Worm (Caenorhabditis elegans) whole organism, late embryonic: ENCODE results near the gene F21C10.7.

Source experiments
- C08G9.2 ChIP-seq: sonication (generic microtip); optimal IDR thresholded peaks from 2 replicates; lab custom pipeline; 2016; ENCODE audit warnings: mild to moderate bottlenecking, missing genetic modification characterization, moderate library complexity, missing compliant biosample characterization
- C38D4.7 ChIP-seq: fragments of 200-800 bp; sonication (Bioruptor generic); optimal IDR thresholded peaks from 2 replicates; lab custom pipeline; 2018; ENCODE audit warnings: mild to moderate bottlenecking, missing genetic modification characterization, moderate library complexity, missing compliant biosample characterization
- K02D7.2 ChIP-seq: sonication (generic microtip); optimal IDR thresholded peaks from 2 replicates; lab custom pipeline; 2017; ENCODE audit warnings: mild to moderate bottlenecking, missing genetic modification characterization, missing compliant biosample characterization
- K09A11.1 ChIP-seq: sonication (generic microtip); optimal IDR thresholded peaks from 2 replicates; lab custom pipeline; 2017; ENCODE audit warnings: antibody characterized with exemption, mild to moderate bottlenecking, missing genetic modification characterization, missing compliant biosample characterization; ENCODE audit not compliant: insufficient read depth
- Y22D7AL.16 ChIP-seq: sonication (generic microtip); optimal IDR thresholded peaks from 2 replicates; lab custom pipeline; 2016; ENCODE audit warnings: missing genetic modification characterization, missing compliant biosample characterization
- ceh-18 ChIP-seq: sonication (generic microtip); optimal IDR thresholded peaks from 2 replicates; lab custom pipeline; 2016; ENCODE audit warnings: missing genetic modification characterization, missing compliant biosample characterization
- ceh-19 ChIP-seq: fragments of 200-800 bp; sonication (Bioruptor generic); optimal IDR thresholded peaks from 2 replicates; lab custom pipeline; 2018; ENCODE audit warnings: mild to moderate bottlenecking, missing genetic modification characterization, missing compliant biosample characterization
- ceh-2 ChIP-seq: sonication (generic microtip); optimal IDR thresholded peaks from 2 replicates; lab custom pipeline; 2016; ENCODE audit warnings: missing genotype, missing genetic modification characterization, missing compliant biosample characterization
- ceh-22 ChIP-seq: sonication (generic microtip); optimal IDR thresholded peaks from 2 replicates; lab custom pipeline; 2017; ENCODE audit warnings: missing biosample characterization, missing genetic modification characterization
- ceh-30 ChIP-seq: fragments of 150-350 bp; optimal IDR thresholded peaks from 2 replicates; lab custom pipeline; 2014; ENCODE audit warnings: missing biosample characterization, missing genetic modification characterization
- ceh-34 ChIP-seq: sonication (generic microtip); optimal IDR thresholded peaks from 2 replicates; lab custom pipeline; 2016; ENCODE audit warnings: mild to moderate bottlenecking, missing genetic modification characterization, missing compliant biosample characterization
- ceh-6 ChIP-seq: fragments of 200-800 bp; sonication (Bioruptor generic); optimal IDR thresholded peaks from 2 replicates; lab custom pipeline; 2018; ENCODE audit warnings: mild to moderate bottlenecking, missing genetic modification characterization, missing compliant biosample characterization
- ceh-9 ChIP-seq: sonication (generic microtip); optimal IDR thresholded peaks from 2 replicates; lab custom pipeline; 2016; ENCODE audit warnings: mild to moderate bottlenecking, missing genetic modification characterization, inconsistent platforms, missing compliant biosample characterization
- che-1 ChIP-seq: sonication (generic microtip); optimal IDR thresholded peaks from 2 replicates; lab custom pipeline; 2016; ENCODE audit warnings: mild to moderate bottlenecking, missing genetic modification characterization, missing compliant biosample characterization
- ets-4 ChIP-seq: sonication (generic microtip); optimal IDR thresholded peaks from 2 replicates; lab custom pipeline; 2016; ENCODE audit warnings: missing genetic modification characterization, missing compliant biosample characterization
- eyg-1 ChIP-seq: sonication (generic microtip); optimal IDR thresholded peaks from 2 replicates; lab custom pipeline; 2016; ENCODE audit warnings: missing genotype, missing genetic modification characterization, missing compliant biosample characterization
- fkh-10 ChIP-seq: fragments of 150-350 bp; optimal IDR thresholded peaks from 2 replicates; lab custom pipeline; 2014; ENCODE audit warnings: missing biosample characterization, missing genetic modification reagents, missing genetic modification characterization
- gmeb-2 ChIP-seq: sonication (generic microtip); optimal IDR thresholded peaks from 2 replicates; lab custom pipeline; 2016; ENCODE audit warnings: missing genetic modification characterization, inconsistent platforms, missing compliant biosample characterization
- hlh-15 ChIP-seq: sonication (generic microtip); optimal IDR thresholded peaks from 2 replicates; lab custom pipeline; 2016; ENCODE audit warnings: missing genetic modification characterization, missing compliant biosample characterization
- hlh-30 ChIP-seq: sonication (generic microtip); optimal IDR thresholded peaks from 2 replicates; lab custom pipeline; 2017; ENCODE audit warnings: antibody characterized with exemption, missing genetic modification characterization, missing compliant biosample characterization; ENCODE audit not compliant: insufficient read depth
- hlh-6 ChIP-seq: sonication (generic microtip); optimal IDR thresholded peaks from 2 replicates; lab custom pipeline; 2016; ENCODE audit warnings: missing genotype, missing genetic modification characterization, missing compliant biosample characterization
- mec-3 ChIP-seq: sonication (generic microtip); optimal IDR thresholded peaks from 2 replicates; lab custom pipeline; 2016; ENCODE audit warnings: borderline replicate concordance, missing genetic modification characterization, missing compliant biosample characterization
- nfya-1 ChIP-seq: sonication (generic microtip); optimal IDR thresholded peaks from 2 replicates; lab custom pipeline; 2017; ENCODE audit warnings: missing genetic modification characterization, mild to moderate bottlenecking, missing compliant biosample characterization, antibody characterized with exemption, moderate library complexity
- nhr-232 ChIP-seq: sonication (generic microtip); optimal IDR thresholded peaks from 2 replicates; lab custom pipeline; 2016; ENCODE audit warnings: missing genetic modification characterization, missing compliant biosample characterization
- npax-4 ChIP-seq: sonication (generic microtip); optimal IDR thresholded peaks from 2 replicates; lab custom pipeline; 2016; ENCODE audit warnings: missing genetic modification characterization, missing compliant biosample characterization
- pag-3 ChIP-seq: sonication (generic microtip); optimal IDR thresholded peaks from 2 replicates; lab custom pipeline; 2016; ENCODE audit warnings: missing compliant biosample characterization, missing genetic modification characterization, borderline replicate concordance
- pha-4 ChIP-seq: fragments of 150-350 bp; optimal IDR thresholded peaks from 2 replicates; lab custom pipeline; 2018; ENCODE audit warnings: missing biosample characterization, missing genetic modification reagents, missing genetic modification characterization
- pqm-1 ChIP-seq: sonication (generic microtip); optimal IDR thresholded peaks from 2 replicates; lab custom pipeline; 2016; ENCODE audit warnings: missing genetic modification characterization, missing compliant biosample characterization
- ref-2 ChIP-seq: sonication (generic microtip); optimal IDR thresholded peaks from 2 replicates; lab custom pipeline; 2016; ENCODE audit warnings: missing genetic modification characterization, missing compliant biosample characterization
- sdc-2 ChIP-seq: sonication (generic microtip); optimal IDR thresholded peaks from 2 replicates; lab custom pipeline; 2016; ENCODE audit warnings: missing genotype, missing genetic modification characterization, missing compliant biosample characterization
- sox-4 ChIP-seq: sonication (generic microtip); optimal IDR thresholded peaks from 2 replicates; lab custom pipeline; 2017; ENCODE audit warnings: mild to moderate bottlenecking, missing genetic modification characterization, inconsistent platforms, missing compliant biosample characterization
- syd-9 ChIP-seq: sonication (generic microtip); optimal IDR thresholded peaks from 2 replicates; lab custom pipeline; 2016; ENCODE audit warnings: mild to moderate bottlenecking, missing genetic modification characterization, moderate library complexity, missing compliant biosample characterization
- tbx-2 ChIP-seq: sonication (generic microtip); optimal IDR thresholded peaks from 2 replicates; lab custom pipeline; 2016; ENCODE audit warnings: missing genetic modification characterization, missing compliant biosample characterization
- ttx-3 ChIP-seq: sonication (generic microtip); optimal IDR thresholded peaks from 2 replicates; lab custom pipeline; 2016; ENCODE audit warnings: missing genetic modification reagents, missing genetic modification characterization, missing compliant biosample characterization
- unc-3 ChIP-seq, 2 experiments: fragments of 200-800 bp in 1 of 2; sonication (Bioruptor generic) in 1 of 2; sonication (generic microtip) in 1 of 2; conservative IDR thresholded peaks in 1 of 2; optimal IDR thresholded peaks in 1 of 2; 2 replicates each; pipeline versions ENCODE4 v1.3.6 to Lab custom; 2016 to 2022; ENCODE audit warnings: missing compliant biosample characterization in 2 of 2, missing genetic modification characterization in 2 of 2, missing genetic modification reagents in 1 of 2
- unc-42 ChIP-seq: sonication (generic microtip); optimal IDR thresholded peaks from 2 replicates; lab custom pipeline; 2016; ENCODE audit warnings: missing genotype, missing genetic modification characterization, missing compliant biosample characterization
- unc-55 ChIP-seq: sonication (generic microtip); optimal IDR thresholded peaks from 2 replicates; lab custom pipeline; 2017; ENCODE audit warnings: missing biosample characterization, missing genetic modification reagents, missing genetic modification characterization
- unc-86 ChIP-seq: sonication (generic microtip); optimal IDR thresholded peaks from 2 replicates; lab custom pipeline; 2016; ENCODE audit warnings: missing genetic modification characterization, missing compliant biosample characterization
- zip-5 ChIP-seq: sonication (generic microtip); optimal IDR thresholded peaks from 2 replicates; lab custom pipeline; 2016; ENCODE audit warnings: missing genetic modification characterization, missing compliant biosample characterization

The F21C10.7 gene

DNA sequence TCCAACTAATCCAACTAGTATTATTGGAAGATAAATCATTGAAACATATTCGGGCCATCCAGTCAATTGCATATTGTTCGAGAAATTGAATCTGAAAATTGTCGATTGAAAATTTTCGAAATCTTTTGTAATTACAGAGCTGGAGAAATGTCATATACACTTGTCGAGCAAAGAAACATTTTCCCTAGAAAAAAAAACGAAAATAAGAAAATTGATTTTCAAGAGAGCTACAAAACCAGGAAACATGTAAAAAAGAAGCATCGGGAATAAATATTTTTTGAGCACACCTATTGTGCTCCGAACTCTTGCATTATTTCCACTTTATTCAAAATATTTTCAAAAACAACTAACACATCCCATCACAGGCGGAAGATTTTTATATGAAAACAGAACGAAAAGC, 11.5 kb upstream of the F21C10.7 start, which contains the start of gene frpr-6:
TSS of gene frpr-6 (minus strand) at position 101 of the 400 bp plus-strand sequence.
- TF ChIP-seq ceh-19 (no peak), C08G9.2 (tag; lab: Kevin White, UChicago) (no peak), pqm-1 (tag; lab: Kevin White, UChicago) (no peak)
- TF ChIP-seq, all 69 proteins: peak for 0

DNA sequence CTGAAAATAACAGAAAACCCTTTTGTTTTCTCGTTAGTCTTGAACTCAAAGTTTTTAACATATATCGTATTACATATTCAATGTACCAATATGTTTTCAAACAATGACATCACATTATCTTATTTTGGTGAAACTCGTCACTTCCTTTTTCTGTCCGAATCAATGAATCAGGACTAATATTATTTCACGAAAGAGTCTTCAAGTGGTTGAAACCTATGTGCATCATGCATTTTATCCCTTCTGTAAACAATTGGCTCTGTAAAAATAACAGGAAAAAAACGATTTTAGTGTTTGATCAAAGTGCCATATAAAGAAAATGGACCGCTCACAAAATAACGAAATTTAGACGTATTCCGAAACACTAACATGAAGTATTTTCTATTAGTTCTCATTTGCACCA, 4.3 kb upstream of the F21C10.7 start, which contains the start of gene F21C10.18:
TSS of gene F21C10.18 (plus strand) at position 301 of the 400 bp plus-strand sequence.
- TF ChIP-seq nhr-232 (tag; lab: Kevin White, UChicago) (no peak), fkh-10 (no peak), tbx-2 (tag; lab: Kevin White, UChicago) (no peak), npax-4 (tag; lab: Kevin White, UChicago) (no peak), C08G9.2 (tag; lab: Kevin White, UChicago) (no peak), zip-5 (tag; lab: Kevin White, UChicago) (no peak), sox-4 (tag; lab: Kevin White, UChicago) (no peak), K09A11.1 (no peak), ceh-2 (no peak), hlh-6 (no peak)

DNA sequence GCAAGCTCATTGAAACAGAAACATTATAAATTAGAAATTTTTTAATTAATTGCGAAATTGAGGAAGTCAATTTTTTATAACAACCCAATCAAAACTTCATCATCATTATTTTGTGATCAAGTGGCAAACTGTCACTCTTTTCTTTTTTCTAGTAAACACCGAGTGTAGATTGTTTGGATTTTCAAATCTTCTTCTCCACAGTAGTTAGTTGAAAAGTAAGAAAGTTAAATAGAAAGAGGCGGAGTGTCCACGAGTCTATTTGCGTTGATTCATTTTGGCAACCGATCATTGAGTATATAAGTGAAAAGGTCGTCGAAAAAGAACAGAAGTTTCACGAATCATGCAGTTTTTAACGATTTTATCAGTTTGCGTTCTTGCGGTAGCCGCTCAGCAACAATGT, 3.3 kb upstream of the F21C10.7 start, which contains the start of gene pqn-31:
TSS of gene pqn-31 (plus strand) at position 301 of the 400 bp plus-strand sequence.
- TF ChIP-seq Y22D7AL.16 (tag; lab: Kevin White, UChicago) (no peak), syd-9 (tag; lab: Kevin White, UChicago) (no peak), ttx-3 (tag; lab: Kevin White, UChicago) (no peak), ceh-34 (no peak), gmeb-2 (tag; lab: Kevin White, UChicago) (no peak), pag-3 (tag; lab: Kevin White, UChicago) (no peak), zip-5 (tag; lab: Kevin White, UChicago) (no peak), ets-4 (no peak), hlh-15 (tag; lab: Kevin White, UChicago) (no peak), nfya-1 (tag; lab: Kevin White, UChicago) (no peak)

DNA sequence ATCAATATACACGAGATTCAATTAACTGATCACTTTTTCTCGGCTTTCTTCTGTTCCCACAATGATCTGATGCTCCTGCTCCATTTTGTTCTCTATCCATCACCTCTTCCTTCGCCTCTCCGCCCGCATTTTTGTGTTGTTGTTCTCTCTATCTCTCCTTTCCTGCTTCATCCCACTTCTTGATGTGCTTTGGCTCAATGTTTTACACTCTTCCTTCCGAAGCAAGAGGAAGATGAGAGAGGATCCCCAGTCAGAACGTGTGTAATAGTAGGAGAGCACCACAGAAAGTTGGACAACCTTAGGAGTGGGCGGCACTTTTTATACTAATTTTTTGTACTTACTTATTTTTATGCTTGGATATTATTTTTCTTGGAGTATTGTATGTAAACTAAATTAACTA, 610 bp upstream of the F21C10.7 start:
- TF ChIP-seq nhr-232 (tag; lab: Kevin White, UChicago) (no peak), ref-2 (tag; lab: Kevin White, UChicago) (no peak), hlh-30 (tag; lab: Kevin White, UChicago) (no peak), ceh-18 (tag; lab: Kevin White, UChicago) (peak; percentile 47), unc-55 (GFP tag; lab: Kevin White, UChicago) (no peak)

DNA sequence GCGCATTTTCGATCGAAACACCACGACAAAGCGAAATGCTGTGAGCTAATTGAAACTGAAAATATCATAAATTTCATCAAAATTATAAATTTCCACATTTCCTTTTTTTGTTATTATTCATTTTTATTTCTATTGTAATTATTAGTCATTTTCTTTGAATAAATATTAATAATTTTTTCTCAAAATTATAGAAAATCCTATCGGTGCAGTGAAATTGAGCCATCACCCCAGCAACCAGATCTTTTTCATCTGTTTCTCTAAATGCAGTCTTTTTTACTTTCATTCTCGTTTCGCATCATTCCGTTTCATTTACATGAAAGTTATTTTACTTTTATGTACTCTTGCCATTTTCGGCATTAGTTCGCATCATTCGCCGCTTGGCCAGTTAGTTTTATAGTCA, 9.4 kb downstream of the F21C10.7 start, which contains the start of gene F21C10.13:
TSS of gene F21C10.13 (plus strand) at position 301 of the 400 bp plus-strand sequence.
- TF ChIP-seq unc-42 (tag; lab: Kevin White, UChicago), result no peak
- no peak for TF ChIP-seq K09A11.1
- no peak for TF ChIP-seq che-1 (tag; lab: Kevin White, UChicago)

DNA sequence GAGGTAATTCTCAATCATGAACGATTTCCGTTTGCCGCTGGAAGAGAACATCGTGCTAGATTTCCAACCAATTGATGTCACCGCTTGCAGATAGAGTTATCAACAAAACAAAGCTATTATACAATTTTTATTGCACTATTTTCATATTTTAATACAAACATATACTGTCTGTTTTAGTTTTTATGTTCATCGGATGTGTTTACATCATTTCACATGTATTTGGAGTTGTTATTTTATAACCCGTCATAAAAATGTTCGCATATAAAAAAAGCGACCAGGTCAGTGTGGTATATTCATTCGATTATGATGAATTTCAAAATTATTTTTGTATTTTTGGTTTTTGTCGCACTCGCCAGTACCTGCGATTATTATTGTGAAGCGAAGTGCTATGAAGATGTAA, 10.6 kb downstream of the F21C10.7 start, which contains the start of gene F21C10.11:
TSS of gene F21C10.11 (plus strand) at position 301 of the 400 bp plus-strand sequence.
- TF ChIP-seq ceh-22 (no peak), sdc-2 (tag; lab: Kevin White, UChicago) (no peak)

DNA sequence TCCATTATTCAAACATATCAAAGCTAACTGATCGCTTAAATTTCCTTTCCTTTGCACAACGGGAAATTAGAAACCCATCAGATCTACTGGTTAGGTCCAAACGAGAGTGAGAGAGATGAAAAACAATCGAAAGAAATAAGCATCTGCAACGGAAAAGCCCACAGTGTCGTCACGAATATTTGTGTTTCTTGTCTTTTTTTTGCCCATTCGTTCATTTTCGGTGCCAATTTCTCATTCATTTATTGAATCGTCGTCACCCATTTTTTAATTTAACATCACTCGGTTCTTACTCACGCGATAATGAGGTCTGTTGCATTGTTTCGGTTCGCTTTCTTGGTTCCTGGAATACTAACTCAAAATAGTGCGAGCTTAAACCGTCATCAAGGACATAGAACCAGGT, 11.6 kb downstream of the F21C10.7 start, which contains the start of gene F21C10.6:
TSS of gene F21C10.6 (plus strand) at position 301 of the 400 bp plus-strand sequence.
- TF ChIP-seq pag-3 (tag; lab: Kevin White, UChicago), result no peak
- TF ChIP-seq hlh-30 (tag; lab: Kevin White, UChicago), result no peak
- no peak for TF ChIP-seq pha-4 (tag; lab: Kevin White, UChicago)
- TF ChIP-seq ceh-18 (tag; lab: Kevin White, UChicago), result no peak
- TF ChIP-seq ceh-30, result no peak
- TF ChIP-seq npax-4 (tag; lab: Kevin White, UChicago), result no peak
- TF ChIP-seq C38D4.7 (GFP tag; lab: Kevin White, UChicago), result no peak
- TF ChIP-seq eyg-1 (tag; lab: Kevin White, UChicago), result no peak
- TF ChIP-seq ceh-19, result no peak
- TF ChIP-seq ceh-9 (tag; lab: Kevin White, UChicago), result no peak
- TF ChIP-seq sdc-2 (tag; lab: Kevin White, UChicago), result no peak
- TF ChIP-seq unc-3 (GFP tag; conservative IDR thresholded peaks at IDR 0.05; lab: Robert Waterston, UW), result no peak
- no peak for TF ChIP-seq unc-3 (tag; optimal IDR thresholded peaks at IDR 0.05; lab: Kevin White, UChicago)
- TF ChIP-seq ceh-6 (GFP tag; lab: Kevin White, UChicago), result no peak
- no peak for TF ChIP-seq ceh-22
- TF ChIP-seq fkh-10, result no peak
- no peak for TF ChIP-seq unc-86 (tag; lab: Kevin White, UChicago)
- no peak for TF ChIP-seq mec-3 (tag; lab: Kevin White, UChicago)
- no peak for TF ChIP-seq K02D7.2 (tag; lab: Kevin White, UChicago)
- TF ChIP-seq, all 69 proteins: peak for 0
